Worm (Caenorhabditis elegans) whole organism, L2 larva: ENCODE results near the gene Y43F8B.20.

Experiments used
- R02D3.7 ChIP-seq: fragments of 150-350 bp; optimal IDR thresholded peaks from 2 replicates; lab custom pipeline; 2014; ENCODE audit warnings: missing biosample characterization, missing genetic modification characterization
- dmd-4 ChIP-seq: sonication (generic microtip); optimal IDR thresholded peaks from 2 replicates; lab custom pipeline; 2017; ENCODE audit warnings: missing biosample characterization, missing genetic modification characterization
- egl-27 ChIP-seq: sonication (generic microtip); optimal IDR thresholded peaks from 3 replicates; lab custom pipeline; 2017; ENCODE audit warnings: missing biosample characterization, missing genetic modification reagents, missing genetic modification characterization
- elt-1 ChIP-seq: fragments of 150-350 bp; optimal IDR thresholded peaks from 2 replicates; lab custom pipeline; 2014; ENCODE audit warnings: missing biosample characterization, missing genetic modification characterization
- lsy-2 ChIP-seq, 2 experiments: fragments of 150-350 bp in 1 of 2; sonication (generic microtip) in 1 of 2; optimal IDR thresholded peaks; 2 replicates each; lab custom pipeline; 2014 to 2017; ENCODE audit warnings: missing biosample characterization in 2 of 2, missing genetic modification characterization in 2 of 2
- mab-5 ChIP-seq: fragments of 150-350 bp; optimal IDR thresholded peaks from 2 replicates; lab custom pipeline; 2014; ENCODE audit warnings: missing biosample characterization, missing genetic modification characterization
- mdl-1 ChIP-seq, 2 experiments: fragments of 150-350 bp in 1 of 2; sonication (generic microtip) in 1 of 2; optimal IDR thresholded peaks; 2 replicates each; lab custom pipeline; 2017; ENCODE audit warnings: missing biosample characterization in 2 of 2, missing genetic modification characterization in 2 of 2
- nhr-237 ChIP-seq: fragments of 150-350 bp; optimal IDR thresholded peaks from 2 replicates; lab custom pipeline; 2014; ENCODE audit warnings: missing biosample characterization, missing genetic modification characterization
- nhr-25 ChIP-seq: fragments of 150-350 bp; sonication (generic microtip); optimal IDR thresholded peaks from 3 replicates; lab custom pipeline; 2014; ENCODE audit warnings: missing biosample characterization, missing genetic modification characterization
- unc-62 ChIP-seq: fragments of 150-350 bp; optimal IDR thresholded peaks from 2 replicates; lab custom pipeline; 2014; ENCODE audit warnings: missing biosample characterization, missing genetic modification reagents, missing genetic modification characterization
- zag-1 ChIP-seq: fragments of 150-350 bp; optimal IDR thresholded peaks from 2 replicates; lab custom pipeline; 2014; ENCODE audit warnings: missing biosample characterization, missing genetic modification characterization
- ztf-11 ChIP-seq: sonication (generic microtip); optimal IDR thresholded peaks from 2 replicates; lab custom pipeline; 2017; ENCODE audit warnings: missing biosample characterization, missing genetic modification characterization

- no peak for TF ChIP-seq zag-1
- TF ChIP-seq unc-62 (GFP tag; lab: Kevin White, UChicago), result no peak
- TF ChIP-seq mab-5, result no peak
- TF ChIP-seq R02D3.7 (tag; lab: Kevin White, UChicago), result no peak
- no peak for TF ChIP-seq elt-1 (tag; lab: Kevin White, UChicago)
- TF ChIP-seq ztf-11 (tag; lab: Kevin White, UChicago), result no peak
- no peak for TF ChIP-seq lsy-2 (tag; optimal IDR thresholded peaks at IDR 0.05; lab: Kevin White, UChicago)
- no peak for TF ChIP-seq dmd-4 (tag; lab: Kevin White, UChicago)
- TF ChIP-seq egl-27 (tag; lab: Kevin White, UChicago), result no peak
- TF ChIP-seq mdl-1 (tag; optimal IDR thresholded peaks at IDR 0.05; lab: Kevin White, UChicago), result no peak
- TF ChIP-seq nhr-25 (tag; lab: Kevin White, UChicago), result no peak
- no peak for TF ChIP-seq nhr-237 (tag; lab: Kevin White, UChicago)
Observed at ce11 chrV:19533010-19533409, 16.6 kb downstream of the Y43F8B.20 start, which contains the start of gene Y43F8B.2.
